Fruit fly (Drosophila melanogaster) whole organism, embryonic: Measurements from ENCODE around the gene mEFTs.

Experiments used
- Atf6 ChIP-seq: fragments of 200-800 bp; sonication (Bioruptor generic); IDR thresholded peaks from 2 replicates; pipeline ENCODE4 v1.3.6; 2022; ENCODE audit warnings: missing biosample characterization, missing genetic modification characterization
- BtbVII ChIP-seq: fragments of 200-800 bp; sonication (Bioruptor generic); optimal IDR thresholded peaks from 3 replicates; lab custom pipeline; 2017; ENCODE audit warnings: missing biosample characterization, mild to moderate bottlenecking, missing genetic modification characterization
- CG11085 ChIP-seq: fragments of 200-800 bp; sonication (Bioruptor generic); IDR thresholded peaks from 2 replicates; pipeline ENCODE4 v1.3.6; 2022; ENCODE audit warnings: missing biosample characterization, missing genetic modification characterization
- CG11456 ChIP-seq: fragments of 200-800 bp; sonication (Bioruptor generic); IDR thresholded peaks from 3 replicates; pipeline ENCODE4 v1.3.6; 2022; ENCODE audit warnings: missing biosample characterization, missing genetic modification characterization
- CG11696 ChIP-seq: fragments of 200-800 bp; sonication (Bioruptor generic); IDR thresholded peaks from 2 replicates; pipeline ENCODE4 v1.3.6; 2022; ENCODE audit warnings: missing biosample characterization, missing genetic modification characterization
- CG12299 ChIP-seq: fragments of 200-800 bp; sonication (Bioruptor generic); optimal IDR thresholded peaks from 2 replicates; lab custom pipeline; 2018; ENCODE audit warnings: missing biosample characterization, mild to moderate bottlenecking, missing genetic modification characterization
- CG12659 ChIP-seq: fragments of 200-800 bp; sonication (Bioruptor generic); optimal IDR thresholded peaks from 3 replicates; lab custom pipeline; 2017; ENCODE audit warnings: mild to moderate bottlenecking, missing biosample characterization, missing genetic modification reagents, missing genetic modification characterization
- CG12942 ChIP-seq: fragments of 200-800 bp; sonication (Bioruptor generic); optimal IDR thresholded peaks from 3 replicates; lab custom pipeline; 2016; ENCODE audit warnings: missing biosample characterization, missing genetic modification characterization
- CG13624 ChIP-seq: fragments of 200-800 bp; sonication (Bioruptor generic); optimal IDR thresholded peaks from 2 replicates; lab custom pipeline; 2016; ENCODE audit warnings: missing biosample characterization, missing genetic modification characterization
- CG14050 ChIP-seq: fragments of 200-800 bp; sonication (Bioruptor generic); IDR thresholded peaks from 3 replicates; pipeline ENCODE4 v1.3.6; 2022; ENCODE audit warnings: missing biosample characterization, missing genetic modification characterization
- CG18011 ChIP-seq: fragments of 200-800 bp; sonication (Bioruptor generic); optimal IDR thresholded peaks from 2 replicates; lab custom pipeline; 2017; ENCODE audit warnings: missing biosample characterization, missing genetic modification characterization, mild to moderate bottlenecking, moderate library complexity, missing genotype
- CG18476 ChIP-seq: fragments of 200-800 bp; sonication (Bioruptor generic); optimal IDR thresholded peaks from 2 replicates; lab custom pipeline; 2016; ENCODE audit warnings: missing biosample characterization, mild to moderate bottlenecking, missing genetic modification characterization
- CG2199 ChIP-seq: fragments of 200-800 bp; sonication (Bioruptor generic); IDR thresholded peaks from 3 replicates; pipeline ENCODE4 v1.3.6; 2022; ENCODE audit warnings: missing biosample characterization, missing genetic modification characterization
- CG2712 ChIP-seq: fragments of 200-800 bp; optimal IDR thresholded peaks from 3 replicates; lab custom pipeline; 2019; ENCODE audit warnings: missing biosample characterization, mild to moderate bottlenecking, missing genetic modification characterization, moderate library complexity
- CG31224 ChIP-seq: fragments of 200-800 bp; sonication (Bioruptor generic); IDR thresholded peaks from 2 replicates; pipeline ENCODE4 v1.3.6; 2022; ENCODE audit warnings: missing biosample characterization, missing genetic modification characterization
- CG34376 ChIP-seq: fragments of 200-800 bp; sonication (Bioruptor generic); optimal IDR thresholded peaks from 2 replicates; lab custom pipeline; 2018; ENCODE audit warnings: missing biosample characterization, mild to moderate bottlenecking, missing genetic modification characterization
- CG4730 ChIP-seq: fragments of 200-800 bp; sonication (Bioruptor generic); IDR thresholded peaks from 2 replicates; pipeline ENCODE4 v1.3.6; 2022; ENCODE audit warnings: missing biosample characterization, missing genetic modification characterization
- CG6175 ChIP-seq: fragments of 200-800 bp; sonication (Bioruptor generic); IDR thresholded peaks from 3 replicates; pipeline ENCODE4 v1.3.6; 2022; ENCODE audit warnings: missing biosample characterization, missing genetic modification characterization
- CG6654 ChIP-seq: fragments of 200-800 bp; sonication (Bioruptor generic); optimal IDR thresholded peaks from 2 replicates; lab custom pipeline; 2017; ENCODE audit warnings: missing biosample characterization, mild to moderate bottlenecking, missing genetic modification characterization
- CG7271 ChIP-seq: fragments of 200-800 bp; sonication (Bioruptor generic); optimal IDR thresholded peaks from 2 replicates; lab custom pipeline; 2018; ENCODE audit warnings: missing biosample characterization, mild to moderate bottlenecking, missing genetic modification characterization, moderate library complexity
- CG8944 ChIP-seq: fragments of 200-800 bp; sonication (Bioruptor generic); optimal IDR thresholded peaks from 3 replicates; lab custom pipeline; 2016; ENCODE audit warnings: missing biosample characterization, missing genetic modification characterization
- CHES-1-like ChIP-seq: fragments of 200-800 bp; sonication (Bioruptor generic); optimal IDR thresholded peaks from 2 replicates; lab custom pipeline; 2016; ENCODE audit warnings: missing biosample characterization, missing genetic modification characterization
- Dad ChIP-seq: fragments of 200-800 bp; sonication (Bioruptor generic); optimal IDR thresholded peaks from 3 replicates; lab custom pipeline; 2016; ENCODE audit warnings: missing biosample characterization, missing genetic modification characterization
- Dbx ChIP-seq: fragments of 200-800 bp; sonication (Bioruptor generic); IDR thresholded peaks from 3 replicates; pipeline ENCODE4 v1.3.6; 2022; ENCODE audit warnings: missing biosample characterization, missing genetic modification characterization
- Dp ChIP-seq: fragments of 200-800 bp; sonication (Bioruptor generic); optimal IDR thresholded peaks from 2 replicates; lab custom pipeline; 2018; ENCODE audit warnings: missing biosample characterization, mild to moderate bottlenecking, missing genetic modification characterization, moderate library complexity
- Drgx ChIP-seq: fragments of 200-800 bp; sonication (Bioruptor generic); IDR thresholded peaks from 2 replicates; pipeline ENCODE4 v1.3.6; 2022; ENCODE audit warnings: missing biosample characterization, missing genetic modification characterization
- E2f1 ChIP-seq: fragments of 200-800 bp; sonication (Bioruptor generic); IDR thresholded peaks from 2 replicates; pipeline ENCODE4 v1.3.6; 2022; ENCODE audit warnings: missing biosample characterization, missing genetic modification characterization
- GATAe ChIP-seq: fragments of 200-800 bp; sonication (Bioruptor generic); conservative IDR thresholded peaks from 2 replicates; pipeline ENCODE4 v1.3.6; 2022; ENCODE audit warnings: missing biosample characterization, missing genetic modification characterization
- HLH4C ChIP-seq: fragments of 200-800 bp; sonication (Bioruptor generic); IDR thresholded peaks from 3 replicates; pipeline ENCODE4 v1.3.6; 2022; ENCODE audit warnings: missing biosample characterization, missing genetic modification characterization; ENCODE audit not compliant: partially characterized antibody
- Hmr ChIP-seq: fragments of 200-800 bp; sonication (Bioruptor generic); optimal IDR thresholded peaks from 3 replicates; lab custom pipeline; 2017; ENCODE audit warnings: mild to moderate bottlenecking, missing biosample characterization, missing genetic modification reagents, missing genetic modification characterization
- Hr39 ChIP-seq: fragments of >200 bp; optimal IDR thresholded peaks from 2 replicates; lab custom pipeline; 2017
- Pdp1 ChIP-seq, 2 experiments: fragments of 200-800 bp; sonication (Bioruptor generic); optimal IDR thresholded peaks; 3 replicates each; lab custom pipeline; 2016; ENCODE audit warnings: missing biosample characterization in 2 of 2, missing genetic modification characterization in 2 of 2, mild to moderate bottlenecking in 1 of 2, moderate library complexity in 1 of 2
- Rx ChIP-seq: fragments of 200-800 bp; sonication (Bioruptor generic); IDR thresholded peaks from 2 replicates; pipeline ENCODE4 v1.3.6; 2022; ENCODE audit warnings: missing biosample characterization, missing genetic modification characterization
- Xrp1 ChIP-seq: fragments of 200-800 bp; sonication (Bioruptor generic); IDR thresholded peaks from 2 replicates; pipeline ENCODE4 v1.3.6; 2022; ENCODE audit warnings: missing biosample characterization, missing genetic modification characterization
- ato ChIP-seq: fragments of 200-800 bp; sonication (Bioruptor generic); IDR thresholded peaks from 2 replicates; pipeline ENCODE4 v1.3.6; 2022; ENCODE audit warnings: missing biosample characterization, missing genetic modification characterization; ENCODE audit not compliant: partially characterized antibody
- bowl ChIP-seq: fragments of 200-800 bp; sonication (Bioruptor generic); IDR thresholded peaks from 2 replicates; pipeline ENCODE4 v1.3.6; 2022; ENCODE audit warnings: missing biosample characterization, missing genetic modification characterization
- ci ChIP-seq: fragments of 200-800 bp; sonication (Bioruptor generic); IDR thresholded peaks from 3 replicates; pipeline ENCODE4 v1.3.6; 2022; ENCODE audit warnings: missing biosample characterization, missing genetic modification characterization
- emc ChIP-seq: fragments of 200-800 bp; sonication (Bioruptor generic); optimal IDR thresholded peaks from 2 replicates; lab custom pipeline; 2016; ENCODE audit warnings: missing biosample characterization, missing genetic modification characterization
- gem ChIP-seq: fragments of 200-800 bp; sonication (Bioruptor generic); optimal IDR thresholded peaks from 2 replicates; lab custom pipeline; 2019; ENCODE audit warnings: missing biosample characterization, mild to moderate bottlenecking, missing genetic modification characterization, moderate library complexity
- gt ChIP-seq: fragments of 200-800 bp; sonication (Bioruptor generic); IDR thresholded peaks from 2 replicates; pipeline ENCODE4 v1.3.6; 2022; ENCODE audit warnings: missing biosample characterization, missing genetic modification characterization
- pzg ChIP-seq: fragments of 200-800 bp; sonication (Bioruptor generic); optimal IDR thresholded peaks from 3 replicates; lab custom pipeline; 2018; ENCODE audit warnings: missing biosample characterization, mild to moderate bottlenecking, missing genetic modification characterization, moderate library complexity
- ro ChIP-seq: fragments of 200-800 bp; sonication (Bioruptor generic); IDR thresholded peaks from 2 replicates; pipeline ENCODE4 v1.3.6; 2022; ENCODE audit warnings: missing biosample characterization, missing genetic modification characterization
- salm ChIP-seq: fragments of 200-800 bp; sonication (Bioruptor generic); optimal IDR thresholded peaks from 2 replicates; lab custom pipeline; 2018; ENCODE audit warnings: missing biosample characterization, mild to moderate bottlenecking, missing genetic modification characterization
- sima ChIP-seq: fragments of 200-800 bp; sonication (Bioruptor generic); optimal IDR thresholded peaks from 2 replicates; lab custom pipeline; 2016; ENCODE audit warnings: missing biosample characterization, missing genetic modification characterization
- stc ChIP-seq: fragments of 200-800 bp; sonication (Bioruptor generic); IDR thresholded peaks from 2 replicates; pipeline ENCODE4 v1.3.6; 2022; ENCODE audit warnings: missing biosample characterization, missing genetic modification characterization
- stwl ChIP-seq: fragments of 200-800 bp; sonication (Bioruptor generic); optimal IDR thresholded peaks from 3 replicates; lab custom pipeline; 2018; ENCODE audit warnings: missing biosample characterization, mild to moderate bottlenecking, missing genetic modification characterization, moderate library complexity
- trh ChIP-seq: fragments of 200-800 bp; sonication (Bioruptor generic); optimal IDR thresholded peaks from 2 replicates; lab custom pipeline; 2016; ENCODE audit warnings: missing biosample characterization, missing genetic modification characterization
- wek ChIP-seq: fragments of 200-800 bp; sonication (Bioruptor generic); optimal IDR thresholded peaks from 3 replicates; lab custom pipeline; 2018; ENCODE audit warnings: missing biosample characterization, mild to moderate bottlenecking, missing genetic modification characterization, moderate library complexity
- zfh1 ChIP-seq: fragments of 200-800 bp; sonication (Bioruptor generic); IDR thresholded peaks from 3 replicates; pipeline ENCODE4 v1.3.6; 2022; ENCODE audit warnings: missing biosample characterization, missing genetic modification characterization

Gene mEFTs

dm6 chr2L:17449608-17450504, 51.0 kb downstream of the mEFTs start, which contains the start of gene dl:
Gene dl (minus strand): TSS chr2L:17450364.
- TF ChIP-seq Drgx (GFP tag; lab: Robert Waterston, UW) (peak; percentile 68), CG11085 (GFP tag; lab: Robert Waterston, UW) (peak; percentile 31; the same call in 1 of the 2 replicates), CG18476 (GFP tag; lab: Kevin White, UChicago) (no peak), Dp (GFP tag; lab: Kevin White, UChicago) (peak; percentile 27), bowl (GFP tag; lab: Robert Waterston, UW) (no peak), ro (GFP tag; lab: Robert Waterston, UW) (no peak), Xrp1 (GFP tag; lab: Robert Waterston, UW) (no peak), ci (GFP tag; lab: Robert Waterston, UW) (peak; percentile 53; the same call in 2 of the 3 replicates), BtbVII (GFP tag; lab: Kevin White, UChicago) (no peak), CG2712 (tag; lab: Kevin White, UChicago) (no peak), trh (GFP tag; lab: Kevin White, UChicago) (no peak), wek (GFP tag; lab: Kevin White, UChicago) (no peak), stc (no peak), CG6175 (GFP tag; lab: Robert Waterston, UW) (0 out of 3 replicates have a peak, but pooled peaks have one; percentile 53), CG12299 (tag; lab: Kevin White, UChicago) (no peak), CG11456 (0 out of 3 replicates have a peak, but pooled peaks have one; percentile 7), Dbx (GFP tag; lab: Robert Waterston, UW) (peak; percentile 11; the same call in 1 of the 3 replicates), gem (peak; percentile 18), CG12942 (no peak), CG11696 (GFP tag; lab: Robert Waterston, UW) (0 out of 2 replicates have a peak, but pooled peaks have one; percentile 30), CG34376 (GFP tag; lab: Kevin White, UChicago) (peak; percentile 46), CG18011 (GFP tag; lab: Kevin White, UChicago) (no peak), zfh1 (GFP tag; lab: Robert Waterston, UW) (no peak), Dad (no peak), HLH4C (peak; percentile 39; the same call in 1 of the 3 replicates), CG13624 (GFP tag; lab: Kevin White, UChicago) (peak; percentile 42), Pdp1 (GFP tag; optimal IDR thresholded peaks at IDR 0.05; lab: Kevin White, UChicago) (peak in 1 of 2 experiments; percentile 81), CG14050 (GFP tag; lab: Robert Waterston, UW) (no peak), CG12659 (peak; percentile 6), Hr39 (lab: Kevin White, UChicago) (no peak), ato (GFP tag; lab: Robert Waterston, UW) (peak; percentile 35; the same call in 1 of the 2 replicates), gt (GFP tag; lab: Robert Waterston, UW) (no peak), CG2199 (GFP tag; lab: Robert Waterston, UW) (peak; percentile 13; the same call in 1 of the 3 replicates), CG31224 (GFP tag; lab: Robert Waterston, UW) (no peak), CG4730 (no peak), sima (no peak), CG6654 (GFP tag; lab: Kevin White, UChicago) (no peak), emc (GFP tag; lab: Kevin White, UChicago) (no peak), stwl (tag; lab: Kevin White, UChicago) (peak; percentile 24), Hmr (GFP tag; lab: Kevin White, UChicago) (no peak), E2f1 (no peak; the same call in 1 of the 2 replicates), Rx (no peak), CG7271 (tag; lab: Kevin White, UChicago) (no peak), GATAe (peak; percentile 18; the same call in 1 of the 2 replicates), pzg (GFP tag; lab: Kevin White, UChicago) (peak; percentile 3), Atf6 (0 out of 2 replicates have a peak, but pooled peaks have one; percentile 22), CG8944 (no peak), salm (tag; lab: Kevin White, UChicago) (no peak), CHES-1-like (no peak)
